Fruit fly (Drosophila melanogaster): Measurements from ENCODE around the gene mus304.

Gene mus304

DNA sequence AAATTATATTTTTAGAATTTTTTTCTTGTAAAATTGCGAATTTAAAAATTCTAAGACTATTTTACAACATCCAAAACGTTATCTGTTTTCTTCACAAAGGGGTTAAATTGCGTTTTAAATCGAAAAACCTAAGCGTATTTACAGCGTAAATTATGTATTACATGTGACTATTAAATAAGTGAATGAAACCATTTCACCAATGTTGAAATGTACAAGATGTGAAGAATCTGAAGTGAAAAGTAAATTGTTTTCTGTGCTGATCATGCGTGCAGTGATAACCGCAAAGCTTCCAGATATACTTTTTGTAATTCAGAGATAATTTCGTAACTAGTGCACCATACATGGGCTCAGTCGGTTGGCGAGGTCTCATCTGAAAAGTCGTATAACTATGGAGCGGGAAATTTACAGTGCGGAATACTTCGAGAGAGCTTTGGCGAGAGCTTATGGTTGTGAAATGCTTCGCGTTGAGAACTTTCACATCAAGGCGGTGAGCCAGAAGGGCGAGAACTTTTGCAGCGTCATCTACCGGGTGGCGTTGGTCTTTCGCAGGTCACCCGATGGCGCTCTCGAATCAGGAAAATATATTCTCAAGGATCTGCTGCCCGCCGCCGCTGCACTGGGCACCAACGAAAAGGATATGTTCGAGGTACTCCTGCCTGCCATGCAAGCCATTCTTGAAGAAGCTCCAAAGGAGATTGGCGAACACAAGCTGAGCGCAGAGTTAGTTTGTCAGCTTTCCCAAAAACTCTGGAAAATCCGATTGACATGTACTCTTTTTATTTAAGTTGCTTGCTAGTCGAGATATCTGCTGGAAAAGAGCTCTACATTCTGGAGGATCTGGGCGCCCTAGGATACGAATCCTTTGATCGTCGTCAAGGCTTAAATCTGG lies 4.7 kb downstream of the mus304 start (continued):
- TF ChIP-seq CG3281 (GFP tag; optimal IDR thresholded peaks at IDR 0.05) (peak; percentile 35), CG17829 (tag; optimal IDR thresholded peaks at IDR 0.05) (peak; percentile 13), CG34422 (GFP tag; IDR thresholded peaks at IDR 0.05) (0 out of 3 replicates have a peak, but pooled peaks have one; percentile 16), Ravus (GFP tag; IDR thresholded peaks at IDR 0.05) (no peak), GATAe (GFP tag; conservative IDR thresholded peaks at IDR 0.05) (no peak), CG9727 (GFP tag; optimal IDR thresholded peaks at IDR 0.05) (no peak), tap (tag; optimal IDR thresholded peaks at IDR 0.05) (peak; percentile 61), Dbx (GFP tag; IDR thresholded peaks at IDR 0.05) (peak; percentile 66), CG2120 (GFP tag; optimal IDR thresholded peaks at IDR 0.05) (peak; percentile 20), CG13296 (GFP tag; optimal IDR thresholded peaks at IDR 0.05) (no peak), CG11398 (GFP tag; optimal IDR thresholded peaks at IDR 0.05) (no peak), fd64A (GFP tag; optimal IDR thresholded peaks at IDR 0.05) (peak; percentile 73), CG5180 (GFP tag; optimal IDR thresholded peaks at IDR 0.05) (peak; percentile 43), crol (GFP tag; IDR thresholded peaks at IDR 0.05) (no peak), CG7928 (GFP tag; optimal IDR thresholded peaks at IDR 0.05) (no peak), CG18764 (GFP tag; optimal IDR thresholded peaks at IDR 0.05) (no peak), CG13894 (tag; optimal IDR thresholded peaks at IDR 0.05) (peak; percentile 87), Camta (GFP tag; optimal IDR thresholded peaks at IDR 0.05) (peak; percentile 22), CG10366 (GFP tag; IDR thresholded peaks at IDR 0.05) (no peak; the same call in 1 of the 2 replicates), CG17385 (GFP tag; optimal IDR thresholded peaks at IDR 0.05) (peak; percentile 25), CG9437 (GFP tag; optimal IDR thresholded peaks at IDR 0.05) (peak; percentile 53), Stat92E (GFP tag; optimal IDR thresholded peaks at IDR 0.05) (no peak), CG16813 (GFP tag; IDR thresholded peaks at IDR 0.05; ENCODE audit: partially characterized antibody) (no peak), Jarid2 (GFP tag; optimal IDR thresholded peaks at IDR 0.05) (peak; percentile 72), CG7372 (GFP tag; IDR thresholded peaks at IDR 0.05) (no peak; the same call in 1 of the 2 replicates), Xbp1 (GFP tag; optimal IDR thresholded peaks at IDR 0.05) (no peak), mirr (GFP tag; optimal IDR thresholded peaks at IDR 0.05) (peak; percentile 31), sug (tag; optimal IDR thresholded peaks at IDR 0.05) (peak; percentile 55), CG12299 (tag; optimal IDR thresholded peaks at IDR 0.05) (no peak), CG14667 (GFP tag; IDR thresholded peaks at IDR 0.05) (0 out of 2 replicates have a peak, but pooled peaks have one; percentile 6), CG30020 (tag; optimal IDR thresholded peaks at IDR 0.05) (no peak), CG42726 (GFP tag; IDR thresholded peaks at IDR 0.05; ENCODE audit: partially characterized antibody) (peak; percentile 47; the same call in 1 of the 2 replicates), Six4 (GFP tag; optimal IDR thresholded peaks at IDR 0.05) (no peak), wek (GFP tag; optimal IDR thresholded peaks at IDR 0.05) (peak; percentile 41), NC2β (GFP tag; optimal IDR thresholded peaks at IDR 0.05) (no peak), CG14710 (tag; optimal IDR thresholded peaks at IDR 0.05) (no peak), mam (GFP tag; optimal IDR thresholded peaks at IDR 0.05) (peak; percentile 26), vvl (GFP tag; IDR thresholded peaks at IDR 0.05) (no peak; the same call in none of the 2 replicates), CG4328 (GFP tag; optimal IDR thresholded peaks at IDR 0.05) (peak; percentile 6), CG8388 (GFP tag; optimal IDR thresholded peaks at IDR 0.05) (no peak), Ssrp (tag; optimal IDR thresholded peaks at IDR 0.05) (peak; percentile 50), gfzf (GFP tag; optimal IDR thresholded peaks at IDR 0.05) (no peak), CG18476 (GFP tag; optimal IDR thresholded peaks at IDR 0.05) (no peak), da (GFP tag; optimal IDR thresholded peaks at IDR 0.05) (no peak), NK7.1 (GFP tag; optimal IDR thresholded peaks at IDR 0.05) (peak; percentile 43), Dek (tag; optimal IDR thresholded peaks at IDR 0.05) (peak; percentile 28), CG10147 (GFP tag; optimal IDR thresholded peaks at IDR 0.05) (peak; percentile 19), Sry-β (GFP tag; optimal IDR thresholded peaks at IDR 0.05) (no peak)
